Fruit fly (Drosophila melanogaster) whole organism, prepupa: ENCODE measurements around the gene CG1138.

Experiments used
- CG6163 ChIP-seq: fragments of 200-800 bp; sonication (Bioruptor generic); IDR thresholded peaks from 3 replicates; pipeline ENCODE4 v1.3.6; 2022; ENCODE audit warnings: missing biosample characterization, missing genetic modification characterization
- salr ChIP-seq, 2 experiments: fragments of 200-800 bp; sonication (Bioruptor generic); optimal IDR thresholded peaks; 3 replicates each; lab custom pipeline; 2016 to 2018; ENCODE audit warnings: missing biosample characterization in 2 of 2, missing genetic modification characterization in 2 of 2, mild to moderate bottlenecking in 1 of 2

- TF ChIP-seq salr (GFP tag; optimal IDR thresholded peaks at IDR 0.05; lab: Kevin White, UChicago) (no peak), CG6163 (no peak)
Measured at dm6 chr3R:6548736-6549135, 49.1 kb downstream of the CG1138 start, which contains the start of gene Pif2.
